Worm (Caenorhabditis elegans): Measurements from ENCODE around the gene F12A10.1.

Gene F12A10.1

ce11 chrII:5496375-5496774 lies at the start of gene F12A10.1:
TSS of gene F12A10.1 (plus strand) at chrII:5496540.
- TF ChIP-seq dmd-6 (GFP tag; IDR thresholded peaks at IDR 0.05) (no peak), pha-4 (GFP tag; IDR thresholded peaks at IDR 0.05) (no peak), pha-4 (tag; optimal IDR thresholded peaks at IDR 0.05) (no peak), ama-1 (optimal IDR thresholded peaks at IDR 0.05) (no peak), nhr-28 (tag; optimal IDR thresholded peaks at IDR 0.05) (peak; percentile 77), hlh-11 (tag; optimal IDR thresholded peaks at IDR 0.05) (peak; percentile 30), ceh-82 (tag; optimal IDR thresholded peaks at IDR 0.05) (no peak), dve-1 (tag; optimal IDR thresholded peaks at IDR 0.05; ENCODE audit: insufficient read depth) (no peak)

- no peak for TF ChIP-seq zag-1 (tag; optimal IDR thresholded peaks at IDR 0.05)
- TF ChIP-seq ceh-82 (tag; optimal IDR thresholded peaks at IDR 0.05) = no peak
- TF ChIP-seq Y48G9A.11 (GFP tag; IDR thresholded peaks at IDR 0.05) = no peak
- no peak for TF ChIP-seq php-3 (GFP tag; IDR thresholded peaks at IDR 0.05)
- TF ChIP-seq ceh-32 (tag; optimal IDR thresholded peaks at IDR 0.05; ENCODE audit: poor library complexity) = no peak
- TF ChIP-seq nhr-25 (tag; optimal IDR thresholded peaks at IDR 0.05; ENCODE audit: borderline replicate concordance, insufficient read depth) = no peak
- TF ChIP-seq lin-39 (tag; optimal IDR thresholded peaks at IDR 0.05) = no peak
- TF ChIP-seq zip-11 (GFP tag; IDR thresholded peaks at IDR 0.05) = no peak
- TF ChIP-seq saeg-2 (GFP tag; IDR thresholded peaks at IDR 0.05) = no peak
- TF ChIP-seq F37D6.2 (tag; optimal IDR thresholded peaks at IDR 0.05) = no peak
- no peak for TF ChIP-seq lin-13 (GFP tag; optimal IDR thresholded peaks at IDR 0.05)
- no peak for TF ChIP-seq set-16 (GFP tag; IDR thresholded peaks at IDR 0.05)
- TF ChIP-seq vab-7 (GFP tag; IDR thresholded peaks at IDR 0.05) = no peak
- TF ChIP-seq nhr-111 (GFP tag; optimal IDR thresholded peaks at IDR 0.05) = no peak
- TF ChIP-seq lin-1 (GFP tag; IDR thresholded peaks at IDR 0.05) = no peak
Observed at ce11 chrII:5447381-5447780, 49.0 kb upstream of the F12A10.1 start, which contains the start of gene cex-1. TSS of gene cex-1 (plus strand) at chrII:5447681.

- no peak for TF ChIP-seq ceh-82 (tag; optimal IDR thresholded peaks at IDR 0.05)
- TF ChIP-seq arid-1 (GFP tag; conservative IDR thresholded peaks at IDR 0.05) = no peak
- TF ChIP-seq mxl-3 (GFP tag; optimal IDR thresholded peaks at IDR 0.05) = peak; percentile 52
- TF ChIP-seq daf-16 (GFP tag; optimal IDR thresholded peaks at IDR 0.05) = peak in 1 of 2 experiments; percentile 87
- TF ChIP-seq daf-16 (tag; optimal IDR thresholded peaks at IDR 0.05) = no peak
- no peak for TF ChIP-seq nhr-111 (GFP tag; optimal IDR thresholded peaks at IDR 0.05)
Observed at ce11 chrII:5449219-5449618, 47.1 kb upstream of the F12A10.1 start.

ce11 chrII:5449620-5450019 lies 46.7 kb upstream of the F12A10.1 start:
- no peak for TF ChIP-seq ztf-7 (tag; optimal IDR thresholded peaks at IDR 0.05)
- TF ChIP-seq fos-1 (tag; optimal IDR thresholded peaks at IDR 0.05) = no peak
- no peak for TF ChIP-seq ceh-62 (tag; optimal IDR thresholded peaks at IDR 0.05)
- no peak for TF ChIP-seq mxl-2 (GFP tag; conservative IDR thresholded peaks at IDR 0.05)
- peak in 1 of 2 experiments; percentile 82 for TF ChIP-seq unc-62 (GFP tag; optimal IDR thresholded peaks at IDR 0.05 in 1 of 2)
- no peak for TF ChIP-seq unc-62 (tag; optimal IDR thresholded peaks at IDR 0.05)
- TF ChIP-seq ztf-11 (tag; optimal IDR thresholded peaks at IDR 0.05) = no peak
- no peak for TF ChIP-seq D1046.2 (GFP tag; IDR thresholded peaks at IDR 0.05)
- TF ChIP-seq nhr-28 (tag; optimal IDR thresholded peaks at IDR 0.05) = peak; percentile 79
- TF ChIP-seq ctbp-1 (GFP tag; IDR thresholded peaks at IDR 0.05) = no peak
- no peak for TF ChIP-seq aly-2 (tag; optimal IDR thresholded peaks at IDR 0.05)

ce11 chrII:5451278-5451677 lies 45.1 kb upstream of the F12A10.1 start:
- peak; percentile 82 for TF ChIP-seq aha-1 (tag)
- TF ChIP-seq ztf-7 (tag; optimal IDR thresholded peaks at IDR 0.05) = no peak
